Fruit fly (Drosophila melanogaster) whole organism: Measurements from ENCODE around the gene Rchy1.

ENCODE experiments used
- CG8478 ChIP-seq: fragments of >200 bp; optimal IDR thresholded peaks from 2 replicates; lab custom pipeline; 2018; ENCODE audit warnings: inconsistent platforms
- Dll ChIP-seq: fragments of >200 bp; optimal IDR thresholded peaks from 2 replicates; lab custom pipeline; 2017

DNA sequence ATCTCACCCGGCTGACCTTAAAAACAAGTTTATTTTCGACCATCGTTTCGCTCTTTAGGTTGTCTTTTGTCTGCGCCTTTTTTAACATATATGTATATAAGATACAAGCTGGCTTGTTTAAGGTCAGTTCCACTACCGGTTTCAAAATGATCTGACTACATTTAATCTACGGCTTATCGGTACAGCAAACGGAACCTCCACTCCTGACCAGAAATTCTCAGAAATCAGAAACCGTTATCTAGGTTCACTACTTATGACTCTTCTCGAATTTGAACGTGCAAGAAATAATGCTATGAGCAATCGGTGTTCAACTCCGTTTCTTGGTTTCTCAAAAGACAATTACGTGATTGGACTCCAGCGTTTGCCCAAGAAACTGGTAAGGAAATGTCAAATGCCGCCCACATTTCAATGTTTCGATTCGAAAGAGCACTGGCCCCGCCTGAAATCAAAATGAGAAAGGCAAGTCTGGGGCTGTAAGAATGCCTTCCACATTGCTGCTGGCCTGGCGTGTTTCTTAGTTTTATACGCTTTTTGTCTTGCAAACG lies 4.7 kb upstream of the Rchy1 start:
- TF ChIP-seq CG8478 (lab: Kevin White, UChicago) = no peak
- TF ChIP-seq Dll (lab: Kevin White, UChicago) = no peak
